Fruit fly (Drosophila melanogaster) whole organism, embryonic: ENCODE results near the gene orb.

Source experiments
- Antp ChIP-seq: fragments of 200-800 bp; sonication (Bioruptor generic); optimal IDR thresholded peaks from 3 replicates; lab custom pipeline; 2016; ENCODE audit warnings: missing biosample characterization, missing genetic modification characterization
- CG11093 ChIP-seq: fragments of 200-800 bp; sonication (Bioruptor generic); IDR thresholded peaks from 3 replicates; pipeline ENCODE4 v1.3.6; 2022; ENCODE audit warnings: missing biosample characterization, missing genetic modification characterization
- CG11504 ChIP-seq: fragments of 200-800 bp; sonication (Bioruptor generic); optimal IDR thresholded peaks from 3 replicates; lab custom pipeline; 2019; ENCODE audit warnings: missing biosample characterization, mild to moderate bottlenecking, missing genetic modification characterization, moderate library complexity
- CG11560 ChIP-seq: fragments of 200-800 bp; sonication (Bioruptor generic); IDR thresholded peaks from 3 replicates; pipeline ENCODE4 v1.3.6; 2022; ENCODE audit warnings: missing biosample characterization, missing genetic modification characterization
- CG12104 ChIP-seq: fragments of 200-800 bp; sonication (Bioruptor generic); optimal IDR thresholded peaks from 3 replicates; lab custom pipeline; 2016; ENCODE audit warnings: missing biosample characterization, missing genetic modification characterization
- CG1233 ChIP-seq: fragments of 200-800 bp; sonication (Bioruptor generic); optimal IDR thresholded peaks from 4 replicates; lab custom pipeline; 2018; ENCODE audit warnings: missing biosample characterization, mild to moderate bottlenecking, missing genetic modification characterization
- CG12659 ChIP-seq: fragments of 200-800 bp; sonication (Bioruptor generic); optimal IDR thresholded peaks from 3 replicates; lab custom pipeline; 2017; ENCODE audit warnings: mild to moderate bottlenecking, missing biosample characterization, missing genetic modification reagents, missing genetic modification characterization
- CG15011 ChIP-seq: fragments of 200-800 bp; sonication (Bioruptor generic); optimal IDR thresholded peaks from 3 replicates; lab custom pipeline; 2018; ENCODE audit warnings: missing biosample characterization, mild to moderate bottlenecking, missing genetic modification characterization
- CG15514 ChIP-seq: fragments of 200-800 bp; sonication (Bioruptor generic); optimal IDR thresholded peaks from 3 replicates; lab custom pipeline; 2017; ENCODE audit warnings: missing biosample characterization, missing genetic modification characterization, mild to moderate bottlenecking, moderate library complexity, missing genetic modification reagents
- CG17359 ChIP-seq: fragments of 200-800 bp; sonication (Bioruptor generic); optimal IDR thresholded peaks from 3 replicates; lab custom pipeline; 2018; ENCODE audit warnings: missing biosample characterization, mild to moderate bottlenecking, missing genetic modification characterization, moderate library complexity
- CG17361 ChIP-seq: fragments of 200-800 bp; sonication (Bioruptor generic); IDR thresholded peaks from 3 replicates; pipeline ENCODE4 v1.3.6; 2022; ENCODE audit warnings: missing biosample characterization, missing genetic modification characterization
- CG17612 ChIP-seq: fragments of 200-800 bp; sonication (Bioruptor generic); IDR thresholded peaks from 2 replicates; pipeline ENCODE4 v1.3.6; 2022; ENCODE audit warnings: missing biosample characterization, missing genetic modification characterization
- CG18764 ChIP-seq: fragments of 200-800 bp; sonication (Bioruptor generic); optimal IDR thresholded peaks from 3 replicates; lab custom pipeline; 2016; ENCODE audit warnings: missing biosample characterization, missing genetic modification characterization
- CG2199 ChIP-seq: fragments of 200-800 bp; sonication (Bioruptor generic); IDR thresholded peaks from 3 replicates; pipeline ENCODE4 v1.3.6; 2022; ENCODE audit warnings: missing biosample characterization, missing genetic modification characterization
- CG2889 ChIP-seq: fragments of 200-800 bp; sonication (Bioruptor generic); IDR thresholded peaks from 3 replicates; pipeline ENCODE4 v1.3.6; 2022; ENCODE audit warnings: missing biosample characterization, missing genetic modification characterization
- CG30403 ChIP-seq: fragments of 200-800 bp; sonication (Bioruptor generic); optimal IDR thresholded peaks from 3 replicates; lab custom pipeline; 2016; ENCODE audit warnings: missing biosample characterization, missing genetic modification characterization
- CG31224 ChIP-seq: fragments of 200-800 bp; sonication (Bioruptor generic); IDR thresholded peaks from 2 replicates; pipeline ENCODE4 v1.3.6; 2022; ENCODE audit warnings: missing biosample characterization, missing genetic modification characterization
- CG34376 ChIP-seq: fragments of 200-800 bp; sonication (Bioruptor generic); optimal IDR thresholded peaks from 2 replicates; lab custom pipeline; 2018; ENCODE audit warnings: missing biosample characterization, mild to moderate bottlenecking, missing genetic modification characterization
- CG3726 ChIP-seq: fragments of 200-800 bp; sonication (Bioruptor generic); IDR thresholded peaks from 3 replicates; pipeline ENCODE4, ENCODE4 v1.3.6; 2022; ENCODE audit warnings: missing biosample characterization, missing genetic modification characterization
- CG4424 ChIP-seq: fragments of 200-800 bp; sonication (Bioruptor generic); optimal IDR thresholded peaks from 3 replicates; lab custom pipeline; 2016; ENCODE audit warnings: missing biosample characterization, missing genetic modification characterization
- CG6175 ChIP-seq: fragments of 200-800 bp; sonication (Bioruptor generic); IDR thresholded peaks from 3 replicates; pipeline ENCODE4 v1.3.6; 2022; ENCODE audit warnings: missing biosample characterization, missing genetic modification characterization
- CG8944 ChIP-seq: fragments of 200-800 bp; sonication (Bioruptor generic); optimal IDR thresholded peaks from 3 replicates; lab custom pipeline; 2016; ENCODE audit warnings: missing biosample characterization, missing genetic modification characterization
- CG9437 ChIP-seq: fragments of 200-800 bp; sonication (Bioruptor generic); optimal IDR thresholded peaks from 2 replicates; lab custom pipeline; 2018; ENCODE audit warnings: missing biosample characterization, mild to moderate bottlenecking, missing genetic modification characterization
- D19B ChIP-seq: fragments of 200-800 bp; sonication (Bioruptor generic); optimal IDR thresholded peaks from 2 replicates; lab custom pipeline; 2017; ENCODE audit warnings: missing biosample characterization, mild to moderate bottlenecking, missing genetic modification characterization
- Drgx ChIP-seq: fragments of 200-800 bp; sonication (Bioruptor generic); IDR thresholded peaks from 2 replicates; pipeline ENCODE4 v1.3.6; 2022; ENCODE audit warnings: missing biosample characterization, missing genetic modification characterization
- HLHmδ ChIP-seq: fragments of 200-800 bp; sonication (Bioruptor generic); optimal IDR thresholded peaks from 2 replicates; lab custom pipeline; 2018; ENCODE audit warnings: missing biosample characterization, mild to moderate bottlenecking, missing genetic modification characterization, moderate library complexity
- Hey ChIP-seq: fragments of 200-800 bp; sonication (Bioruptor generic); optimal IDR thresholded peaks from 3 replicates; lab custom pipeline; 2018; ENCODE audit warnings: missing biosample characterization, mild to moderate bottlenecking, missing genetic modification characterization
- HmgD ChIP-seq: fragments of 200-800 bp; sonication (Bioruptor generic); optimal IDR thresholded peaks from 3 replicates; lab custom pipeline; 2016; ENCODE audit warnings: missing biosample characterization, missing genetic modification characterization
- HmgZ ChIP-seq: fragments of 200-800 bp; sonication (Bioruptor generic); optimal IDR thresholded peaks from 2 replicates; lab custom pipeline; 2018; ENCODE audit warnings: missing biosample characterization, mild to moderate bottlenecking, missing genetic modification characterization
- Hsf ChIP-seq: fragments of 200-800 bp; sonication (Bioruptor generic); optimal IDR thresholded peaks from 3 replicates; lab custom pipeline; 2016; ENCODE audit warnings: missing biosample characterization, missing genetic modification characterization
- Kr ChIP-seq: fragments of 200-800 bp; sonication (Bioruptor generic); optimal IDR thresholded peaks from 2 replicates; lab custom pipeline; 2017; ENCODE audit warnings: missing biosample characterization, mild to moderate bottlenecking, missing genetic modification characterization
- MTF-1 ChIP-seq: fragments of 200-800 bp; sonication (Bioruptor generic); optimal IDR thresholded peaks from 2 replicates; lab custom pipeline; 2018; ENCODE audit warnings: missing biosample characterization, mild to moderate bottlenecking, missing genetic modification characterization, borderline replicate concordance
- ab ChIP-seq: fragments of 200-800 bp; sonication (Bioruptor generic); optimal IDR thresholded peaks from 2 replicates; lab custom pipeline; 2016; ENCODE audit warnings: missing biosample characterization, missing genetic modification characterization
- ac ChIP-seq: fragments of 200-800 bp; sonication (Bioruptor generic); optimal IDR thresholded peaks from 3 replicates; lab custom pipeline; 2017; ENCODE audit warnings: missing biosample characterization, mild to moderate bottlenecking, missing genetic modification characterization
- az2 ChIP-seq: fragments of 200-800 bp; sonication (Bioruptor generic); optimal IDR thresholded peaks from 3 replicates; lab custom pipeline; 2016; ENCODE audit warnings: missing biosample characterization, missing genetic modification characterization
- bigmax ChIP-seq: fragments of 200-800 bp; sonication (Bioruptor generic); optimal IDR thresholded peaks from 2 replicates; lab custom pipeline; 2018; ENCODE audit warnings: missing biosample characterization, mild to moderate bottlenecking, missing genetic modification characterization
- crp ChIP-seq, 2 experiments: fragments of 200-800 bp; sonication (Bioruptor generic); optimal IDR thresholded peaks; 2 replicates in 1 of 2; 3 replicates in 1 of 2; lab custom pipeline; 2017; ENCODE audit warnings: missing biosample characterization in 2 of 2, missing genetic modification characterization in 2 of 2, mild to moderate bottlenecking in 1 of 2, moderate library complexity in 1 of 2
- dati ChIP-seq: fragments of 200-800 bp; sonication (Bioruptor generic); IDR thresholded peaks from 2 replicates; pipeline ENCODE4 v1.3.6; 2022; ENCODE audit warnings: missing biosample characterization, missing genetic modification characterization
- dmrt99B ChIP-seq: fragments of 200-800 bp; sonication (Bioruptor generic); optimal IDR thresholded peaks from 2 replicates; lab custom pipeline; 2018; ENCODE audit warnings: missing biosample characterization, mild to moderate bottlenecking, missing genetic modification characterization, moderate library complexity
- gsb-n ChIP-seq: fragments of 200-800 bp; sonication (Bioruptor generic); optimal IDR thresholded peaks from 3 replicates; lab custom pipeline; 2018; ENCODE audit warnings: missing biosample characterization, mild to moderate bottlenecking, missing genetic modification characterization
- hb ChIP-seq: fragments of 200-800 bp; sonication (Bioruptor generic); IDR thresholded peaks from 3 replicates; pipeline ENCODE4 v1.3.6; 2022; ENCODE audit warnings: missing biosample characterization, missing genetic modification characterization; ENCODE audit not compliant: partially characterized antibody
- kay ChIP-seq: fragments of 200-800 bp; sonication (Bioruptor generic); optimal IDR thresholded peaks from 2 replicates; lab custom pipeline; 2016; ENCODE audit warnings: missing biosample characterization, missing genetic modification characterization
- mld ChIP-seq: fragments of 200-800 bp; sonication (Bioruptor generic); IDR thresholded peaks from 3 replicates; pipeline ENCODE4 v1.3.6; 2022; ENCODE audit warnings: missing biosample characterization, missing genetic modification characterization; ENCODE audit not compliant: partially characterized antibody
- nau ChIP-seq: fragments of 200-800 bp; sonication (Bioruptor generic); optimal IDR thresholded peaks from 3 replicates; lab custom pipeline; 2017; ENCODE audit warnings: missing biosample characterization, mild to moderate bottlenecking, missing genetic modification characterization, missing genetic modification reagents
- org-1 ChIP-seq: fragments of 200-800 bp; sonication (Bioruptor generic); optimal IDR thresholded peaks from 2 replicates; lab custom pipeline; 2017; ENCODE audit warnings: missing biosample characterization, missing genetic modification characterization
- sens-2 ChIP-seq: fragments of 200-800 bp; sonication (Bioruptor generic); IDR thresholded peaks from 2 replicates; pipeline ENCODE4 v1.3.6; 2022; ENCODE audit warnings: missing biosample characterization, missing genetic modification characterization
- toy ChIP-seq: fragments of 200-800 bp; sonication (Bioruptor generic); IDR thresholded peaks from 2 replicates; pipeline ENCODE4 v1.3.6; 2022; ENCODE audit warnings: missing biosample characterization, missing genetic modification characterization
- ttk ChIP-seq: fragments of 200-800 bp; sonication (Bioruptor generic); IDR thresholded peaks from 2 replicates; pipeline ENCODE4 v2.1.2; 2022; ENCODE audit warnings: missing biosample characterization, missing genetic modification characterization
- zen2 ChIP-seq: fragments of 200-800 bp; sonication (Bioruptor generic); IDR thresholded peaks from 3 replicates; pipeline ENCODE4 v1.3.6; 2022; ENCODE audit warnings: missing biosample characterization, missing genetic modification characterization; ENCODE audit not compliant: partially characterized antibody

Gene orb

DNA sequence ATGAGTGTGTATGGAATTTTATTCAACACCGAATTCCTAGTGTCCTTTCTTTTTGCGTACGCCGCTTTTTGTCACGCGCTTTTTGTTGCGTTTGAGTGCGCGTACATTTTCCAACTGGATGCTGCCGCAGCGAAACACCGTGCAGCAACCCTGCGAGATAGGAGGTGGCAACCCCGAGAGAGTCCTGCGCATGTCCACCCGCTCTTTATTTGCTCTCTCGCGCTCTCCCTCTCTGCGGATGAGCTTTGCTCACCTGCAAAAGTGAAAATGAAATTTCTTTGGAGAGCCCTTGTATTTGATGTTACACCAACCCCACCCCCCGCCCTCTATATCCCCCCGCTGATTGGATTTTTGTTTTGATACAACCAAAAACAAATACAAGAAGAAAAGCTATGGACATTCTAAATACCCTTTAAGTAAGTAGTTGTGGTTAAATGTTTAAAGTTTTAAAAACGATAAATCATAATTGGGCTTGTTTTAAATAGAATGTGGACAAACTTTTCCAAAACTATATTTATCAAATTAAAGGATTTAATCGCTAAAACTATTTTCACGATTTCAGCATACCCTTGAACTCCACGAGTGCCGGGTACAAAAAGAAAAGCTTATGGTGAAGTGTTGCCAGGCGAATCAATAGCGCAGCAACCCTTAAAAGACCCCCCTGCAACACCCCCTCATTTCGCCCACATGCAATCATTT, 40.6 kb downstream of the orb start (continued):
- TF ChIP-seq CG17361 (GFP tag; lab: Robert Waterston, UW) (no peak; the same call in 2 of the 3 replicates), bigmax (GFP tag; lab: Kevin White, UChicago) (no peak), CG34376 (GFP tag; lab: Kevin White, UChicago) (no peak), CG9437 (peak; percentile 36), nau (no peak), Kr (GFP tag; lab: Kevin White, UChicago) (no peak), ab (GFP tag; lab: Kevin White, UChicago) (no peak), CG6175 (no peak), az2 (GFP tag; lab: Kevin White, UChicago) (peak; percentile 38), CG15514 (peak; percentile 59), ttk (GFP tag; lab: Robert Waterston, UW) (peak; percentile 39; the same call in 1 of the 2 replicates), HLHmδ (no peak), dati (GFP tag; lab: Robert Waterston, UW) (no peak), CG15011 (GFP tag; lab: Kevin White, UChicago) (peak; percentile 46), CG2199 (GFP tag; lab: Robert Waterston, UW) (no peak), Hey (tag; lab: Kevin White, UChicago) (no peak), sens-2 (GFP tag; lab: Robert Waterston, UW) (0 out of 2 replicates have a peak, but pooled peaks have one; percentile 34), CG2889 (no peak), CG12104 (peak; percentile 46), Hsf (GFP tag; lab: Kevin White, UChicago) (peak; percentile 35), D19B (GFP tag; lab: Kevin White, UChicago) (peak; percentile 95), hb (GFP tag; lab: Robert Waterston, UW) (no peak), Drgx (no peak), ac (GFP tag; lab: Kevin White, UChicago) (no peak), org-1 (GFP tag; lab: Kevin White, UChicago) (peak; percentile 51), gsb-n (peak; percentile 11), MTF-1 (no peak), zen2 (GFP tag; lab: Robert Waterston, UW) (no peak), CG8944 (GFP tag; lab: Kevin White, UChicago) (peak; percentile 32), CG30403 (GFP tag; lab: Kevin White, UChicago) (peak; percentile 65), toy (GFP tag; lab: Robert Waterston, UW) (no peak), CG17612 (GFP tag; lab: Robert Waterston, UW) (no peak), CG12659 (GFP tag; lab: Kevin White, UChicago) (peak; percentile 47), CG11560 (tag; lab: Robert Waterston, UW) (0 out of 3 replicates have a peak, but pooled peaks have one; percentile 43), kay (GFP tag; lab: Kevin White, UChicago) (peak; percentile 30), CG11093 (peak; percentile 56; the same call in 1 of the 3 replicates), HmgZ (tag; lab: Kevin White, UChicago) (no peak), CG17359 (tag; lab: Kevin White, UChicago) (peak; percentile 87), dmrt99B (tag; lab: Kevin White, UChicago) (peak; percentile 91), crp (GFP tag; optimal IDR thresholded peaks at IDR 0.05; lab: Kevin White, UChicago) (no peak), CG31224 (GFP tag; lab: Robert Waterston, UW) (peak; percentile 21; the same call in 1 of the 2 replicates), CG11504 (tag; lab: Kevin White, UChicago) (peak; percentile 88), CG4424 (GFP tag; lab: Kevin White, UChicago) (peak; percentile 37), Antp (peak; percentile 62), mld (GFP tag; lab: Robert Waterston, UW) (no peak), CG3726 (GFP tag; lab: Robert Waterston, UW) (0 out of 3 replicates have a peak, but pooled peaks have one; percentile 52), HmgD (no peak), CG18764 (GFP tag; lab: Kevin White, UChicago) (no peak), CG1233 (GFP tag; lab: Kevin White, UChicago) (peak; percentile 67)
